Worm (Caenorhabditis elegans): ENCODE results near the gene btb-16.

Gene btb-16

ce11 chrII:3341989-3342388 is 45.3 kb downstream of the btb-16 start, which contains the start of gene F14D2.11:
Gene F14D2.11, minus strand, starts transcription at chrII:3342089.
- TF ChIP-seq ces-1 (GFP tag; optimal IDR thresholded peaks at IDR 0.05) (no peak), mab-5 (tag; optimal IDR thresholded peaks at IDR 0.05) (no peak), nhr-28 (tag; optimal IDR thresholded peaks at IDR 0.05) (no peak), ceh-83 (GFP tag; optimal IDR thresholded peaks at IDR 0.05) (no peak), mls-2 (tag; optimal IDR thresholded peaks at IDR 0.05) (no peak), mep-1 (tag; optimal IDR thresholded peaks at IDR 0.05) (no peak), elt-3 (tag; optimal IDR thresholded peaks at IDR 0.05) (no peak), nhr-2 (tag; optimal IDR thresholded peaks at IDR 0.05) (no peak), lsy-2 (tag; optimal IDR thresholded peaks at IDR 0.05) (no peak), ceh-39 (tag; optimal IDR thresholded peaks at IDR 0.05) (no peak), ztf-11 (tag; optimal IDR thresholded peaks at IDR 0.05) (no peak), lin-13 (tag; optimal IDR thresholded peaks at IDR 0.05) (no peak), ceh-43 (GFP tag; optimal IDR thresholded peaks at IDR 0.05) (no peak), elt-1 (tag; optimal IDR thresholded peaks at IDR 0.05; ENCODE audit: borderline replicate concordance, insufficient read depth) (no peak), drap-1 (GFP tag; optimal IDR thresholded peaks at IDR 0.05) (no peak), nhr-76 (tag; optimal IDR thresholded peaks at IDR 0.05) (no peak), hlh-1 (tag; optimal IDR thresholded peaks at IDR 0.05) (no peak), nhr-237 (tag; optimal IDR thresholded peaks at IDR 0.05) (no peak)

- TF ChIP-seq ham-2 (GFP tag; optimal IDR thresholded peaks at IDR 0.05) (no peak), ztf-11 (tag; optimal IDR thresholded peaks at IDR 0.05) (no peak), nhr-28 (tag; optimal IDR thresholded peaks at IDR 0.05) (no peak), snpc-4 (tag; optimal IDR thresholded peaks at IDR 0.05) (no peak), nhr-2 (tag; optimal IDR thresholded peaks at IDR 0.05) (no peak), ces-1 (GFP tag; optimal IDR thresholded peaks at IDR 0.05) (no peak), nhr-12 (tag; optimal IDR thresholded peaks at IDR 0.05) (no peak), sem-2 (GFP tag; optimal IDR thresholded peaks at IDR 0.05) (no peak)
These were observed 47.0 kb downstream of the btb-16 start, which contains the start of gene F14D2.15 for ce11 chrII:3343714-3344113. Gene F14D2.15, minus strand, starts transcription at chrII:3343814.

- TF ChIP-seq zip-8 (tag; optimal IDR thresholded peaks at IDR 0.05) (no peak), nhr-12 (tag; optimal IDR thresholded peaks at IDR 0.05) (no peak), nhr-237 (tag; optimal IDR thresholded peaks at IDR 0.05) (no peak), nhr-28 (tag; optimal IDR thresholded peaks at IDR 0.05) (no peak), snpc-4 (tag; optimal IDR thresholded peaks at IDR 0.05) (no peak), nhr-76 (tag; optimal IDR thresholded peaks at IDR 0.05) (no peak)
These were observed 48.2 kb downstream of the btb-16 start, which contains the start of gene bath-28 for ce11 chrII:3344917-3345316. Gene bath-28, minus strand, starts transcription at chrII:3344967.

ce11 chrII:3346328-3346780 is 49.7 kb downstream of the btb-16 start, which contains the start of gene bath-30:
Gene bath-30, minus strand, starts transcription at chrII:3346378.
- TF ChIP-seq bed-3 (GFP tag; optimal IDR thresholded peaks at IDR 0.05) = no peak
- no peak for TF ChIP-seq nhr-237 (tag; optimal IDR thresholded peaks at IDR 0.05)
- no peak for TF ChIP-seq cnd-1 (tag; optimal IDR thresholded peaks at IDR 0.05)
- no peak for TF ChIP-seq nhr-28 (tag; optimal IDR thresholded peaks at IDR 0.05)
- TF ChIP-seq sem-2 (GFP tag; optimal IDR thresholded peaks at IDR 0.05) = no peak
- no peak for TF ChIP-seq elt-1 (tag; optimal IDR thresholded peaks at IDR 0.05; ENCODE audit: borderline replicate concordance, insufficient read depth)
- no peak for TF ChIP-seq drap-1 (GFP tag; optimal IDR thresholded peaks at IDR 0.05)
- TF ChIP-seq lsy-2 (tag; optimal IDR thresholded peaks at IDR 0.05) = no peak
- TF ChIP-seq tbx-8 (GFP tag; optimal IDR thresholded peaks at IDR 0.05) = no peak
- TF ChIP-seq ztf-11 (tag; optimal IDR thresholded peaks at IDR 0.05) = no peak
- no peak for TF ChIP-seq flh-1 (GFP tag; optimal IDR thresholded peaks at IDR 0.05)
- no peak for TF ChIP-seq unc-62 (GFP tag; optimal IDR thresholded peaks at IDR 0.05)
- no peak for TF ChIP-seq ces-1 (GFP tag; optimal IDR thresholded peaks at IDR 0.05)
- no peak for TF ChIP-seq mep-1 (tag; optimal IDR thresholded peaks at IDR 0.05)
- no peak for TF ChIP-seq lin-13 (tag; optimal IDR thresholded peaks at IDR 0.05)
- no peak for TF ChIP-seq snpc-4 (tag; optimal IDR thresholded peaks at IDR 0.05)
- TF ChIP-seq sptf-1 (tag; optimal IDR thresholded peaks at IDR 0.05) = no peak
